Worm (Caenorhabditis elegans) whole organism, L3 larva: ENCODE data around the gene F35E8.6.

Source experiments
- ZK546.5 ChIP-seq: sonication (generic microtip); optimal IDR thresholded peaks from 2 replicates; lab custom pipeline; 2017; ENCODE audit warnings: missing biosample characterization, missing genetic modification characterization
- aly-2 ChIP-seq: fragments of 150-350 bp; optimal IDR thresholded peaks from 2 replicates; lab custom pipeline; 2014; ENCODE audit warnings: missing biosample characterization, missing genetic modification characterization
- ama-1 ChIP-seq: fragments of 150-350 bp; optimal IDR thresholded peaks from 2 replicates; lab custom pipeline; 2018
- ceh-16 ChIP-seq: sonication (generic microtip); optimal IDR thresholded peaks from 2 replicates; lab custom pipeline; 2017; ENCODE audit warnings: missing biosample characterization, missing genetic modification characterization
- egl-5 ChIP-seq: fragments of 150-350 bp; optimal IDR thresholded peaks from 2 replicates; lab custom pipeline; 2017; ENCODE audit warnings: missing biosample characterization, missing genetic modification reagents, missing genetic modification characterization, inconsistent platforms
- elt-3 ChIP-seq, 3 experiments: fragments of 150-350 bp in 1 of 3; sonication (generic microtip) in 2 of 3; optimal IDR thresholded peaks; 2 replicates in 2 of 3; 4 replicates in 1 of 3; lab custom pipeline; 2014 to 2017; ENCODE audit warnings: missing biosample characterization in 3 of 3, missing genetic modification characterization in 3 of 3
- fkh-10 ChIP-seq: sonication (generic microtip); optimal IDR thresholded peaks from 2 replicates; lab custom pipeline; 2017; ENCODE audit warnings: missing biosample characterization, missing genetic modification reagents, missing genetic modification characterization
- fkh-2 ChIP-seq: fragments of 150-350 bp; optimal IDR thresholded peaks from 2 replicates; lab custom pipeline; 2014; ENCODE audit warnings: missing biosample characterization, missing genetic modification reagents, missing genetic modification characterization
- fos-1 ChIP-seq: fragments of 150-350 bp; optimal IDR thresholded peaks from 2 replicates; lab custom pipeline; 2014; ENCODE audit warnings: missing biosample characterization, missing genetic modification characterization
- hmg-11 ChIP-seq: sonication (generic microtip); optimal IDR thresholded peaks from 2 replicates; lab custom pipeline; 2016; ENCODE audit warnings: missing genetic modification characterization, missing compliant biosample characterization
- lsy-12 ChIP-seq: sonication (generic microtip); optimal IDR thresholded peaks from 2 replicates; lab custom pipeline; 2016; ENCODE audit warnings: mild to moderate bottlenecking, missing genetic modification characterization, missing compliant biosample characterization
- nfya-1 ChIP-seq: sonication (generic microtip); optimal IDR thresholded peaks from 2 replicates; lab custom pipeline; 2017; ENCODE audit warnings: missing genetic modification characterization, mild to moderate bottlenecking, missing compliant biosample characterization, antibody characterized with exemption, moderate library complexity; ENCODE audit not compliant: insufficient read depth
- nhr-12 ChIP-seq: fragments of 150-350 bp; optimal IDR thresholded peaks from 2 replicates; lab custom pipeline; 2014; ENCODE audit warnings: missing biosample characterization, missing genetic modification characterization
- nhr-23 ChIP-seq: fragments of 150-350 bp; optimal IDR thresholded peaks from 2 replicates; lab custom pipeline; 2014; ENCODE audit warnings: missing biosample characterization, missing genetic modification reagents, missing genetic modification characterization
- nhr-237 ChIP-seq: fragments of 150-350 bp; optimal IDR thresholded peaks from 2 replicates; lab custom pipeline; 2014; ENCODE audit warnings: missing biosample characterization, missing genetic modification characterization
- nhr-28 ChIP-seq: fragments of 150-350 bp; optimal IDR thresholded peaks from 2 replicates; lab custom pipeline; 2014; ENCODE audit warnings: missing biosample characterization, missing genetic modification characterization
- nhr-43 ChIP-seq: sonication (generic microtip); optimal IDR thresholded peaks from 2 replicates; lab custom pipeline; 2016; ENCODE audit warnings: mild to moderate bottlenecking, missing genetic modification characterization, missing compliant biosample characterization; ENCODE audit not compliant: poor library complexity, severe bottlenecking
- nhr-67 ChIP-seq: fragments of 150-350 bp; optimal IDR thresholded peaks from 2 replicates; lab custom pipeline; 2014; ENCODE audit warnings: missing biosample characterization, missing genetic modification characterization
- nhr-76 ChIP-seq: fragments of 150-350 bp; sonication (generic microtip); optimal IDR thresholded peaks from 5 replicates; lab custom pipeline; 2014; ENCODE audit warnings: missing biosample characterization, missing genetic modification characterization
- nhr-77 ChIP-seq: fragments of 150-350 bp; optimal IDR thresholded peaks from 2 replicates; lab custom pipeline; 2014; ENCODE audit warnings: missing biosample characterization, missing genetic modification characterization
- pha-4 ChIP-seq: fragments of 150-350 bp; optimal IDR thresholded peaks from 2 replicates; lab custom pipeline; 2014; ENCODE audit warnings: missing biosample characterization, missing genetic modification reagents, missing genetic modification characterization
- pqm-1 ChIP-seq: fragments of 150-350 bp; optimal IDR thresholded peaks from 2 replicates; lab custom pipeline; 2017; ENCODE audit warnings: missing biosample characterization, missing genetic modification characterization, inconsistent platforms
- sea-2 ChIP-seq: fragments of 150-350 bp; sonication (generic microtip); optimal IDR thresholded peaks from 4 replicates; lab custom pipeline; 2014; ENCODE audit warnings: missing biosample characterization, missing genetic modification reagents, missing genetic modification characterization
- skn-1 ChIP-seq: fragments of 150-350 bp; optimal IDR thresholded peaks from 2 replicates; lab custom pipeline; 2014; ENCODE audit warnings: missing biosample characterization, missing genetic modification characterization
- snpc-4 ChIP-seq: fragments of 150-350 bp; optimal IDR thresholded peaks from 2 replicates; lab custom pipeline; 2014; ENCODE audit warnings: missing biosample characterization, missing genetic modification characterization
- tbx-2 ChIP-seq: sonication (generic microtip); optimal IDR thresholded peaks from 2 replicates; lab custom pipeline; 2016; ENCODE audit warnings: mild to moderate bottlenecking, missing genetic modification characterization, missing compliant biosample characterization
- unc-39 ChIP-seq: sonication (generic microtip); optimal IDR thresholded peaks from 4 replicates; lab custom pipeline; 2017; ENCODE audit warnings: missing biosample characterization, missing genetic modification characterization
- zag-1 ChIP-seq: fragments of 150-350 bp; optimal IDR thresholded peaks from 2 replicates; lab custom pipeline; 2014; ENCODE audit warnings: missing biosample characterization, missing genetic modification characterization
- ztf-11 ChIP-seq: fragments of 150-350 bp; optimal IDR thresholded peaks from 2 replicates; lab custom pipeline; 2014; ENCODE audit warnings: missing biosample characterization, missing genetic modification characterization
- ztf-4 ChIP-seq: fragments of 150-350 bp; optimal IDR thresholded peaks from 2 replicates; lab custom pipeline; 2014; ENCODE audit warnings: missing biosample characterization, missing genetic modification characterization

Gene F35E8.6

DNA sequence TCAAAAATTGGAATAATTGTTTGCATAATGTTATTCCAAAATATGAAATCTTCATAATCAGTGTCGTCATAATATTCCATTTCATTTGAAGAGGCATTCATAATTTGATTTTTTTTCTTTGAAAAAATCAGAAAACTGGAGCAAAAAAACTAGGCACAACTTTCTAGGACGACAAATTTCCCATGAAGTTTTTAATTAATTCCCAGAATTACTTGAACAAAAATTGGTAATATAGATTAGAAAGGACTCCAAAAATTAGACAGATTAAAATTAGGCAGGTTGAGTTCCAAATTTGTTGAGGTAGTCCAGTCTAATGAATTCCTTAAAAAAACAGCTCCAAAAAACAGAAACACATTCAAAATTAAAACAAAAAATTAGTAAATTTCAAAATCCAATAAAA is 43.0 kb downstream of the F35E8.6 start, which contains the start of gene srw-57:
TSS of gene srw-57 (minus strand) at position 101 of the 400 bp plus-strand sequence.
- TF ChIP-seq aly-2 (tag; lab: Kevin White, UChicago) = no peak
- TF ChIP-seq nhr-12 (tag; lab: Kevin White, UChicago) = no peak
- no peak for TF ChIP-seq pqm-1 (tag; lab: Kevin White, UChicago)
- no peak for TF ChIP-seq skn-1 (tag; lab: Kevin White, UChicago)
- no peak for TF ChIP-seq ZK546.5 (tag; lab: Kevin White, UChicago)
- no peak for TF ChIP-seq ama-1 (lab: Kevin White, UChicago)
- TF ChIP-seq snpc-4 (tag; lab: Kevin White, UChicago) = no peak
- TF ChIP-seq, all 47 proteins: peak for 0

DNA sequence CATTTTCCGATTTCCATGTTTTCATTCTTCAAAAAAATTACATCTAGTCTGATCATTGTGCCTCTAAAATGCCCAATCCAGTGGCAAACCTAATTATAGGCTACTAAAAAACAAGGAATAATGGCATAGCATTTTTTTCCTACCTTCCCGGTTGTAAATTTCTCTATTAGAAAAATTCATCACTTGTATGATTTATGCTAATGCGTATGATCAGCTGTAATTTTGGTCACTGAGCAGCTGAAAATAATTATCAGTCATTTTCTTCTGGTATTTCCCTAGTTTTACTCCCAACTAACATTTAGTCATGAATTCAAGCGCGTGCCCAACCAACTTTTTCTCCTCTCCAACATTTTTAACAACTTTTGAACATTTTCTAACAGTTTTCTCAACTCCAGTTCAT is 43.5 kb downstream of the F35E8.6 start, which contains the start of gene srh-186:
TSS of gene srh-186 (plus strand) at position 301 of the 400 bp plus-strand sequence.
- TF ChIP-seq fos-1 (tag; lab: Kevin White, UChicago) = no peak
- no peak for TF ChIP-seq aly-2 (tag; lab: Kevin White, UChicago)
- TF ChIP-seq ama-1 (lab: Kevin White, UChicago) = no peak
- TF ChIP-seq zag-1 (tag; lab: Kevin White, UChicago) = no peak
- no peak for TF ChIP-seq pqm-1 (tag; lab: Kevin White, UChicago)
- no peak for TF ChIP-seq nfya-1 (tag; lab: Kevin White, UChicago)
- no peak for TF ChIP-seq sea-2
- TF ChIP-seq nhr-43 (tag; lab: Kevin White, UChicago) = no peak
- TF ChIP-seq nhr-76 (tag; lab: Kevin White, UChicago) = no peak
- TF ChIP-seq nhr-77 (tag; lab: Kevin White, UChicago) = no peak
- no peak for TF ChIP-seq nhr-28 (tag; lab: Kevin White, UChicago)
- TF ChIP-seq ceh-16 (tag; lab: Kevin White, UChicago) = no peak

DNA sequence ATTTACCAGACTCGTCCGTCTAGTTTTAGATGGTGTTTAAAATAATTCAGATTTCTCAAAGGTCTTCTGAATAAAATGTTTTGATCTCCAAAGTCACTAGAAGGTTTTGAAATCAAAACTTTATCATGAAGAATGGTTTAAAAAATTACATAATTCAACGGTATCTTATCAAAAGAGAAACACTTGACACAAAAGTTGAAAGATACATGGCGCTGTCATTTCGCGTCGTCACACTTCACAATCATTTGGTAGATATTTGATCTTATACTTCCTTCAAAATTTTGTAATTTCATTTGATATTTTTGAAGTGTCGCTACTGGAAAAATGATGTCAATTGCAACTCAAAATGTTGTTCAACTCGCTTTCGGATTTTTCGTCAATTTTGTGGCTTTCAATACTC is 45.1 kb downstream of the F35E8.6 start, which contains the start of gene F36G9.3:
TSS of gene F36G9.3 (plus strand) at position 301 of the 400 bp plus-strand sequence.
- no peak for TF ChIP-seq pha-4
- TF ChIP-seq nhr-237 (tag; lab: Kevin White, UChicago) = no peak
- TF ChIP-seq ama-1 (lab: Kevin White, UChicago) = no peak
- TF ChIP-seq tbx-2 (tag; lab: Kevin White, UChicago) = no peak
- no peak for TF ChIP-seq hmg-11 (tag; lab: Kevin White, UChicago)
- no peak for TF ChIP-seq aly-2 (tag; lab: Kevin White, UChicago)
- TF ChIP-seq lsy-12 (tag; lab: Kevin White, UChicago) = no peak
- TF ChIP-seq nhr-43 (tag; lab: Kevin White, UChicago) = no peak
- no peak for TF ChIP-seq snpc-4 (tag; lab: Kevin White, UChicago)
- TF ChIP-seq nhr-67 (tag; lab: Kevin White, UChicago) = no peak
- TF ChIP-seq nhr-28 (tag; lab: Kevin White, UChicago) = no peak
- TF ChIP-seq fkh-2 (tag; lab: Kevin White, UChicago) = no peak
- no peak for TF ChIP-seq ceh-16 (tag; lab: Kevin White, UChicago)
- no peak for TF ChIP-seq unc-39 (tag; lab: Kevin White, UChicago)
- TF ChIP-seq ztf-4 (tag; lab: Kevin White, UChicago) = no peak
- TF ChIP-seq fkh-10 (GFP tag; lab: Kevin White, UChicago) = no peak
- no peak for TF ChIP-seq ZK546.5 (tag; lab: Kevin White, UChicago)

- no peak for TF ChIP-seq nhr-76 (tag; lab: Kevin White, UChicago)
- TF ChIP-seq nhr-23 = no peak
- no peak for TF ChIP-seq elt-3 (tag; optimal IDR thresholded peaks at IDR 0.05; lab: Kevin White, UChicago)
- no peak for TF ChIP-seq fos-1 (tag; lab: Kevin White, UChicago)
- no peak for TF ChIP-seq ZK546.5 (tag; lab: Kevin White, UChicago)
- no peak for TF ChIP-seq pqm-1 (tag; lab: Kevin White, UChicago)
- TF ChIP-seq ztf-11 (tag; lab: Kevin White, UChicago) = no peak
- no peak for TF ChIP-seq egl-5
These were observed 47.5 kb downstream of the F35E8.6 start for ce11 chrV:15959456-15959855.
